Worm (Caenorhabditis elegans): ENCODE measurements around the gene fbxc-42.

Gene fbxc-42

ce11 chrII:1042227-1042626 is 50.8 kb downstream of the fbxc-42 start, which contains the start of gene fbxb-41:
TSS of gene fbxb-41 (minus strand) at chrII:1042327.
- no peak for TF ChIP-seq mec-3 (tag; optimal IDR thresholded peaks at IDR 0.05; ENCODE audit: borderline replicate concordance)
- TF ChIP-seq ttx-3 (tag; optimal IDR thresholded peaks at IDR 0.05), result no peak
- no peak for TF ChIP-seq elt-2 (tag; optimal IDR thresholded peaks at IDR 0.05)
- TF ChIP-seq lin-11 (tag; optimal IDR thresholded peaks at IDR 0.05), result no peak
- TF ChIP-seq F13H6.1 (tag; optimal IDR thresholded peaks at IDR 0.05), result no peak
- TF ChIP-seq dve-1 (tag; optimal IDR thresholded peaks at IDR 0.05), result no peak
- TF ChIP-seq ceh-45 (GFP tag; IDR thresholded peaks at IDR 0.05), result no peak
- no peak for TF ChIP-seq ceh-14 (tag; optimal IDR thresholded peaks at IDR 0.05)
- no peak for TF ChIP-seq sox-4 (tag; optimal IDR thresholded peaks at IDR 0.05)
- TF ChIP-seq ceh-24 (tag; optimal IDR thresholded peaks at IDR 0.05), result no peak
- TF ChIP-seq ceh-6 (GFP tag; optimal IDR thresholded peaks at IDR 0.05), result no peak
